Fruit fly (Drosophila melanogaster): ENCODE data around the gene Slob.

DNA sequence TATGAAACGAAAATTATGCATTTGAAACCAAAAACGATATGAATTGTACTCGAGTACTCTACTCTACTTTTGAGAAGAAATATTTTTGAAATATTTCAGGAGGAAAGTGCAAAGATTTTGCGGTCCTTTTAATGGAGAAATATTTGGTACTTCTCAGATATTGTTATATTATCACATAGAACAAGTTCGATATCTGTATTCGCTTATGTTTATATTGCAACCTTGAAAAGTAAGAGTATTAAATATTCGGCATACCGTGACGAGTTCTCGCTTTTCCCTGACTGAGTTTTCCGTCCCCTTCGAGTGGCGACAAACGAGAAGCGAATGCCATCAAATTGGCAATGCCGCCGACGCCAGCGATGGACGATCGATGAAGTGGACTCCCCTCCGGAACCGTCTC, 53.2 kb downstream of the Slob start:
- no peak for TF ChIP-seq pan (optimal IDR thresholded peaks at IDR 0.05)
- TF ChIP-seq EcR (GFP tag; optimal IDR thresholded peaks at IDR 0.05): no peak
- no peak for TF ChIP-seq psq (optimal IDR thresholded peaks at IDR 0.05)
- TF ChIP-seq usp (GFP tag; optimal IDR thresholded peaks at IDR 0.05): no peak
- no peak for TF ChIP-seq CG8478 (optimal IDR thresholded peaks at IDR 0.05)

Data from whole organism.